Worm (Caenorhabditis elegans) whole organism, young adult: ENCODE results near the gene nprl-2.

Experiments
- B0261.1 ChIP-seq: sonication (generic microtip); optimal IDR thresholded peaks from 2 replicates; lab custom pipeline; 2016; ENCODE audit warnings: mild to moderate bottlenecking, missing genetic modification characterization, moderate library complexity, missing compliant biosample characterization
- F33H1.4 ChIP-seq: fragments of 200-800 bp; sonication (Bioruptor generic); IDR thresholded peaks from 2 replicates; pipeline ENCODE4 v1.3.6; 2022; ENCODE audit warnings: missing genetic modification reagents, missing genetic modification characterization, missing compliant biosample characterization
- F37B4.10 ChIP-seq: fragments of 200-800 bp; sonication (Bioruptor generic); IDR thresholded peaks from 2 replicates; pipeline ENCODE4 v1.3.6; 2022; ENCODE audit warnings: missing genetic modification characterization, missing compliant biosample characterization
- F57C9.4 ChIP-seq: sonication (generic microtip); optimal IDR thresholded peaks from 2 replicates; lab custom pipeline; 2017; ENCODE audit warnings: mild to moderate bottlenecking, missing genetic modification characterization, missing compliant biosample characterization
- T07F8.4 ChIP-seq: sonication (generic microtip); optimal IDR thresholded peaks from 2 replicates; lab custom pipeline; 2016; ENCODE audit warnings: mild to moderate bottlenecking, missing genetic modification characterization, moderate library complexity, missing compliant biosample characterization
- Y56A3A.18 ChIP-seq: fragments of 200-800 bp; sonication (Bioruptor generic); IDR thresholded peaks from 2 replicates; pipeline ENCODE4 v1.3.6; 2022; ENCODE audit warnings: missing genetic modification reagents, missing genetic modification characterization, missing compliant biosample characterization
- Y67H2A.10 ChIP-seq: fragments of 200-800 bp; sonication (Bioruptor generic); conservative IDR thresholded peaks from 2 replicates; pipeline ENCODE4 v1.3.6; 2022; ENCODE audit warnings: missing genetic modification reagents, missing genetic modification characterization, missing compliant biosample characterization
- akir-1 ChIP-seq: fragments of 200-800 bp; sonication (Bioruptor generic); optimal IDR thresholded peaks from 2 replicates; lab custom pipeline; 2018; ENCODE audit warnings: mild to moderate bottlenecking, missing genetic modification characterization, moderate library complexity, missing compliant biosample characterization
- ama-1 ChIP-seq, 3 experiments: fragments of 150-350 bp in 1 of 3; sonication (generic microtip) in 2 of 3; optimal IDR thresholded peaks; 2 replicates each; lab custom pipeline; 2014 to 2018; ENCODE audit warnings: missing biosample characterization in 2 of 3, missing genetic modification characterization in 2 of 3, missing genetic modification reagents in 2 of 3
- attf-5 ChIP-seq: fragments of 200-800 bp; sonication (Bioruptor generic); optimal IDR thresholded peaks from 2 replicates; lab custom pipeline; 2018; ENCODE audit warnings: mild to moderate bottlenecking, missing genetic modification characterization, missing compliant biosample characterization
- bed-2 ChIP-seq: fragments of 200-800 bp; sonication (Bioruptor generic); IDR thresholded peaks from 2 replicates; pipeline ENCODE4 v1.3.6; 2022; ENCODE audit warnings: missing genetic modification reagents, missing genetic modification characterization, missing compliant biosample characterization
- ccch-3 ChIP-seq: fragments of 200-800 bp; sonication (Bioruptor generic); optimal IDR thresholded peaks from 2 replicates; lab custom pipeline; 2018; ENCODE audit warnings: mild to moderate bottlenecking, missing genetic modification characterization, missing compliant biosample characterization
- cebp-1 ChIP-seq, 2 experiments: fragments of 200-800 bp in 1 of 2; sonication (Bioruptor generic) in 1 of 2; sonication (generic microtip) in 1 of 2; IDR thresholded peaks in 1 of 2; optimal IDR thresholded peaks in 1 of 2; 2 replicates each; pipeline versions ENCODE4 v1.3.6 to Lab custom; 2017 to 2022; ENCODE audit warnings: missing compliant biosample characterization in 2 of 2, missing genetic modification characterization in 2 of 2, mild to moderate bottlenecking in 1 of 2, missing genetic modification reagents in 1 of 2, moderate library complexity in 1 of 2
- ceh-27 ChIP-seq: fragments of 200-800 bp; sonication (Bioruptor generic); optimal IDR thresholded peaks from 2 replicates; lab custom pipeline; 2018; ENCODE audit warnings: mild to moderate bottlenecking, missing genetic modification characterization, moderate library complexity, missing compliant biosample characterization
- chd-7 ChIP-seq: sonication (generic microtip); optimal IDR thresholded peaks from 2 replicates; lab custom pipeline; 2016; ENCODE audit warnings: mild to moderate bottlenecking, missing genetic modification characterization, moderate library complexity, missing compliant biosample characterization
- dox-1 ChIP-seq: fragments of 200-800 bp; sonication (Bioruptor generic); IDR thresholded peaks from 2 replicates; pipeline ENCODE4 v1.3.6; 2022; ENCODE audit warnings: missing genetic modification reagents, missing genetic modification characterization, missing compliant biosample characterization
- egrh-3 ChIP-seq: fragments of 200-800 bp; sonication (Bioruptor generic); IDR thresholded peaks from 2 replicates; pipeline ENCODE4 v1.3.6; 2022; ENCODE audit warnings: missing genetic modification reagents, missing genetic modification characterization, missing compliant biosample characterization
- ets-4 ChIP-seq: fragments of 200-800 bp; sonication (Bioruptor generic); optimal IDR thresholded peaks from 2 replicates; lab custom pipeline; 2018; ENCODE audit warnings: mild to moderate bottlenecking, missing genetic modification characterization, missing compliant biosample characterization
- fkh-3 ChIP-seq: sonication (generic microtip); optimal IDR thresholded peaks from 2 replicates; lab custom pipeline; 2016; ENCODE audit warnings: mild to moderate bottlenecking, missing genetic modification characterization, missing compliant biosample characterization
- hlh-26 ChIP-seq: fragments of 200-800 bp; sonication (Bioruptor generic); conservative IDR thresholded peaks from 2 replicates; pipeline ENCODE4 v1.3.6; 2022; ENCODE audit warnings: missing genetic modification reagents, missing genetic modification characterization, missing compliant biosample characterization
- let-526 ChIP-seq: fragments of 200-800 bp; sonication (Bioruptor generic); IDR thresholded peaks from 2 replicates; pipeline ENCODE4 v1.3.6; 2022; ENCODE audit warnings: missing genetic modification reagents, missing genetic modification characterization, missing compliant biosample characterization
- let-607 ChIP-seq, 2 experiments: fragments of 200-800 bp in 1 of 2; sonication (Bioruptor generic) in 1 of 2; sonication (generic microtip) in 1 of 2; optimal IDR thresholded peaks; 2 replicates each; lab custom pipeline; 2016 to 2018; ENCODE audit warnings: mild to moderate bottlenecking in 2 of 2, missing compliant biosample characterization in 2 of 2, missing genetic modification characterization in 2 of 2, moderate library complexity in 2 of 2, missing genotype in 1 of 2
- lin-26 ChIP-seq: fragments of 200-800 bp; sonication (Bioruptor generic); IDR thresholded peaks from 2 replicates; pipeline ENCODE4 v1.3.6; 2022; ENCODE audit warnings: missing genetic modification reagents, missing genetic modification characterization, missing compliant biosample characterization
- lin-54 ChIP-seq: fragments of 200-800 bp; sonication (Bioruptor generic); optimal IDR thresholded peaks from 2 replicates; lab custom pipeline; 2018; ENCODE audit warnings: mild to moderate bottlenecking, missing genetic modification characterization, missing compliant biosample characterization
- madf-10 ChIP-seq: sonication (generic microtip); optimal IDR thresholded peaks from 2 replicates; lab custom pipeline; 2016; ENCODE audit warnings: mild to moderate bottlenecking, missing genetic modification characterization, missing compliant biosample characterization
- madf-3 ChIP-seq: fragments of 200-800 bp; sonication (Bioruptor generic); IDR thresholded peaks from 2 replicates; pipeline ENCODE4 v1.3.6; 2022; ENCODE audit warnings: missing genetic modification reagents, missing genetic modification characterization, missing compliant biosample characterization
- madf-6 ChIP-seq: fragments of 200-800 bp; sonication (Bioruptor generic); IDR thresholded peaks from 2 replicates; pipeline ENCODE4 v1.3.6; 2022; ENCODE audit warnings: missing genetic modification reagents, missing genetic modification characterization, missing compliant biosample characterization
- mcd-1 ChIP-seq: fragments of 200-800 bp; sonication (Bioruptor generic); IDR thresholded peaks from 2 replicates; pipeline ENCODE4 v1.3.6; 2022; ENCODE audit warnings: missing genetic modification reagents, missing genetic modification characterization, missing compliant biosample characterization
- mel-28 ChIP-seq: sonication (generic microtip); optimal IDR thresholded peaks from 2 replicates; lab custom pipeline; 2016; ENCODE audit warnings: borderline replicate concordance, mild to moderate bottlenecking, missing genetic modification characterization, missing compliant biosample characterization
- nfya-1 ChIP-seq: sonication (generic microtip); optimal IDR thresholded peaks from 2 replicates; lab custom pipeline; 2017; ENCODE audit warnings: antibody characterized with exemption, missing compliant biosample characterization, missing genetic modification characterization, borderline replicate concordance; ENCODE audit not compliant: insufficient read depth
- nfyb-1 ChIP-seq: fragments of 200-800 bp; sonication (Bioruptor generic); IDR thresholded peaks from 2 replicates; pipeline ENCODE4 v1.3.6; 2022; ENCODE audit warnings: missing genetic modification reagents, missing genetic modification characterization, missing compliant biosample characterization
- nhr-120 ChIP-seq: fragments of 200-800 bp; sonication (Bioruptor generic); IDR thresholded peaks from 2 replicates; pipeline ENCODE4 v1.3.6; 2022; ENCODE audit warnings: missing genetic modification characterization, missing compliant biosample characterization
- nhr-179 ChIP-seq: sonication (generic microtip); optimal IDR thresholded peaks from 2 replicates; lab custom pipeline; 2016; ENCODE audit warnings: mild to moderate bottlenecking, missing genetic modification characterization, missing compliant biosample characterization
- nhr-80 ChIP-seq: sonication (generic microtip); optimal IDR thresholded peaks from 2 replicates; lab custom pipeline; 2016; ENCODE audit warnings: missing genetic modification characterization, missing compliant biosample characterization
- nhr-90 ChIP-seq: sonication (generic microtip); optimal IDR thresholded peaks from 2 replicates; lab custom pipeline; 2016; ENCODE audit warnings: missing genotype, mild to moderate bottlenecking, missing genetic modification characterization, missing compliant biosample characterization
- pbrm-1 ChIP-seq: fragments of 200-800 bp; sonication (Bioruptor generic); IDR thresholded peaks from 2 replicates; pipeline ENCODE4 v1.3.6; 2022; ENCODE audit warnings: missing genetic modification reagents, missing genetic modification characterization, missing compliant biosample characterization
- rcor-1 ChIP-seq: fragments of 200-800 bp; sonication (Bioruptor generic); IDR thresholded peaks from 2 replicates; pipeline ENCODE4 v1.3.6; 2022; ENCODE audit warnings: missing genetic modification reagents, missing genetic modification characterization, missing compliant biosample characterization
- rec-8 ChIP-seq, 2 experiments: sonication (generic microtip); optimal IDR thresholded peaks; 2 replicates each; lab custom pipeline; 2016; ENCODE audit warnings: mild to moderate bottlenecking in 2 of 2, missing genetic modification characterization in 2 of 2, missing genetic modification reagents in 2 of 2, missing genotype in 2 of 2, missing biosample characterization in 1 of 2, missing compliant biosample characterization in 1 of 2, moderate library complexity in 1 of 2
- snpc-1.3 ChIP-seq: sonication (generic microtip); optimal IDR thresholded peaks from 2 replicates; lab custom pipeline; 2017; ENCODE audit warnings: missing genetic modification characterization, mild to moderate bottlenecking, missing compliant biosample characterization, antibody characterized with exemption, moderate library complexity, missing genotype, missing genetic modification reagents; ENCODE audit not compliant: insufficient read depth
- snpc-4 ChIP-seq, 5 experiments: fragments of 150-350 bp in 1 of 5; sonication (generic microtip) in 4 of 5; optimal IDR thresholded peaks; 2 replicates each; lab custom pipeline; 2014 to 2018; ENCODE audit warnings: missing genetic modification characterization in 5 of 5, missing biosample characterization in 3 of 5, antibody characterized with exemption in 2 of 5, mild to moderate bottlenecking in 2 of 5, missing compliant biosample characterization in 2 of 5, missing genotype in 2 of 5, moderate library complexity in 2 of 5, missing genetic modification reagents in 1 of 5
- tbp1 ChIP-seq: fragments of 200-800 bp; sonication (Bioruptor generic); optimal IDR thresholded peaks from 2 replicates; lab custom pipeline; 2018; ENCODE audit warnings: mild to moderate bottlenecking, missing genetic modification characterization, missing compliant biosample characterization
- zfh-2 ChIP-seq: fragments of 200-800 bp; sonication (Bioruptor generic); conservative IDR thresholded peaks from 2 replicates; pipeline ENCODE4 v1.3.6; 2022; ENCODE audit warnings: missing genetic modification reagents, missing genetic modification characterization, missing compliant biosample characterization
- ztf-18 ChIP-seq: sonication (generic microtip); optimal IDR thresholded peaks from 2 replicates; lab custom pipeline; 2016; ENCODE audit warnings: missing genotype, mild to moderate bottlenecking, missing genetic modification characterization, missing compliant biosample characterization
- ztf-26 ChIP-seq: sonication (generic microtip); optimal IDR thresholded peaks from 2 replicates; lab custom pipeline; 2017; ENCODE audit warnings: missing genetic modification characterization, missing compliant biosample characterization

nprl-2 gene

DNA sequence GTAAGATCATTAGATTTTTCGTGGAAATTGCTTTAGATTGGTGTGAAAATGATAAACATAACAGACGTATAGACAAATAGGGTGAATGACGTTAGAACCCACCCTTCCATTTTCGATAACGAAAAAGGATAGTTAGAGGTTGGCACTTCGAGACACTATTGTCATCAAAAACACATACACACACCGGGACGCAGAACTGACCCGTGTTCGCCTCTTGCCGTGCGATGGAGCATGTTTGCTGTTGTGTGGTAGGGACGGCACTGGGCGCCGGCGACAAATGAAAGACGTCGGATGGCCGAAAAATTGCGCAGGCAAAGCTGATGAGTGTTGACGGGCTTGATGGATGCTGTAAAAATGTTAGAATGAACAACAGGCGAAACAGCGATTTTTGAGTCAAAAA, 6.8 kb upstream of the nprl-2 start:
- TF ChIP-seq egrh-3 (no peak), mcd-1 (GFP tag; lab: Robert Waterston, UW) (peak; percentile 57), let-526 (GFP tag; lab: Robert Waterston, UW) (peak; percentile 64; the same call in 1 of the 2 replicates), madf-6 (GFP tag; lab: Robert Waterston, UW) (peak; percentile 31; the same call in 1 of the 2 replicates), bed-2 (GFP tag; lab: Robert Waterston, UW) (no peak), nhr-90 (tag; lab: Kevin White, UChicago) (peak; percentile 41), cebp-1 (GFP tag; IDR thresholded peaks at IDR 0.05; lab: Robert Waterston, UW) (peak; percentile 33; the same call in 1 of the 2 replicates), cebp-1 (tag; optimal IDR thresholded peaks at IDR 0.05; lab: Kevin White, UChicago) (peak; percentile 16), madf-10 (tag; lab: Kevin White, UChicago) (peak; percentile 18), Y67H2A.10 (GFP tag; lab: Robert Waterston, UW) (no peak), snpc-1.3 (no peak), madf-3 (GFP tag; lab: Robert Waterston, UW) (no peak), rec-8 (tag; optimal IDR thresholded peaks at IDR 0.05; lab: Kevin White, UChicago) (no peak), nfya-1 (tag; lab: Kevin White, UChicago) (no peak), ztf-26 (tag; lab: Kevin White, UChicago) (no peak), dox-1 (GFP tag; lab: Robert Waterston, UW) (peak; percentile 66), ccch-3 (no peak), mel-28 (tag; lab: Kevin White, UChicago) (no peak), Y56A3A.18 (GFP tag; lab: Robert Waterston, UW) (no peak), attf-5 (GFP tag; lab: Kevin White, UChicago) (peak; percentile 58), ama-1 (optimal IDR thresholded peaks at IDR 0.05; lab: Kevin White, UChicago) (no peak), ama-1 (GFP tag; optimal IDR thresholded peaks at IDR 0.05; lab: Kevin White, UChicago) (no peak), akir-1 (GFP tag; lab: Kevin White, UChicago) (no peak), T07F8.4 (tag; lab: Kevin White, UChicago) (no peak), fkh-3 (tag; lab: Kevin White, UChicago) (no peak), nhr-179 (tag; lab: Kevin White, UChicago) (no peak), lin-26 (GFP tag; lab: Robert Waterston, UW) (peak; percentile 43), lin-54 (GFP tag; lab: Kevin White, UChicago) (peak; percentile 36), ets-4 (peak; percentile 86), rcor-1 (GFP tag; lab: Robert Waterston, UW) (no peak), zfh-2 (GFP tag; lab: Robert Waterston, UW) (peak; percentile 68; the same call in 1 of the 2 replicates), let-607 (tag; optimal IDR thresholded peaks at IDR 0.05; lab: Kevin White, UChicago) (peak; percentile 89 to 96), ceh-27 (GFP tag; lab: Kevin White, UChicago) (peak; percentile 71), ztf-18 (tag; lab: Kevin White, UChicago) (peak; percentile 55), F33H1.4 (GFP tag; lab: Robert Waterston, UW) (no peak), B0261.1 (tag; lab: Kevin White, UChicago) (no peak), nhr-120 (GFP tag; lab: Robert Waterston, UW) (0 out of 2 replicates have a peak, but pooled peaks have one; percentile 32), F57C9.4 (no peak), nhr-80 (tag; lab: Kevin White, UChicago) (peak; percentile 96), chd-7 (no peak), hlh-26 (no peak), snpc-4 (GFP tag; optimal IDR thresholded peaks at IDR 0.05; lab: Kevin White, UChicago) (no peak), snpc-4 (tag; optimal IDR thresholded peaks at IDR 0.05; lab: Kevin White, UChicago) (no peak), tbp1 (GFP tag; lab: Kevin White, UChicago) (peak; percentile 12), nfyb-1 (GFP tag; lab: Robert Waterston, UW) (0 out of 2 replicates have a peak, but pooled peaks have one; percentile 25), pbrm-1 (GFP tag; lab: Robert Waterston, UW) (no peak), F37B4.10 (no peak)
